Worm (Caenorhabditis elegans) whole organism, young adult: ENCODE results near the gene spt-5.

Experiments used
- egl-44 ChIP-seq: fragments of 200-800 bp; sonication (Bioruptor generic); IDR thresholded peaks from 2 replicates; pipeline ENCODE4 v1.3.6; 2022; ENCODE audit warnings: missing genetic modification reagents, missing genetic modification characterization, missing compliant biosample characterization
- lin-26 ChIP-seq: fragments of 200-800 bp; sonication (Bioruptor generic); IDR thresholded peaks from 2 replicates; pipeline ENCODE4 v1.3.6; 2022; ENCODE audit warnings: missing genetic modification reagents, missing genetic modification characterization, missing compliant biosample characterization
- mxl-1 ChIP-seq: sonication (generic microtip); optimal IDR thresholded peaks from 2 replicates; lab custom pipeline; 2016; ENCODE audit warnings: missing genetic modification characterization, missing compliant biosample characterization
- rcor-1 ChIP-seq: fragments of 200-800 bp; sonication (Bioruptor generic); IDR thresholded peaks from 2 replicates; pipeline ENCODE4 v1.3.6; 2022; ENCODE audit warnings: missing genetic modification reagents, missing genetic modification characterization, missing compliant biosample characterization
- sdz-38 ChIP-seq: sonication (generic microtip); optimal IDR thresholded peaks from 2 replicates; lab custom pipeline; 2016; ENCODE audit warnings: missing genotype, missing genetic modification characterization, missing compliant biosample characterization
- xnd-1 ChIP-seq: sonication (generic microtip); optimal IDR thresholded peaks from 2 replicates; lab custom pipeline; 2016; ENCODE audit warnings: missing genotype, missing genetic modification reagents, missing genetic modification characterization, missing compliant biosample characterization

- no peak for TF ChIP-seq sdz-38 (tag; lab: Kevin White, UChicago)
- no peak for TF ChIP-seq egl-44 (GFP tag; lab: Robert Waterston, UW)
- TF ChIP-seq xnd-1 (tag; lab: Kevin White, UChicago): no peak
- no peak for TF ChIP-seq lin-26 (GFP tag; lab: Robert Waterston, UW)
- TF ChIP-seq rcor-1 (GFP tag; lab: Robert Waterston, UW): no peak
- no peak for TF ChIP-seq mxl-1
Measured at ce11 chrIV:12010377-12010776, 40.9 kb upstream of the spt-5 start.
